Worm (Caenorhabditis elegans) whole organism, L4 larva: ENCODE results near the gene pitp-1.

Experiments
- F49E8.2 ChIP-seq: sonication (generic microtip); optimal IDR thresholded peaks from 2 replicates; lab custom pipeline; 2016; ENCODE audit warnings: missing compliant biosample characterization, mild to moderate bottlenecking, missing genetic modification characterization, borderline replicate concordance
- R02D3.7 ChIP-seq: fragments of 150-350 bp; sonication (generic microtip); optimal IDR thresholded peaks from 3 replicates; lab custom pipeline; 2014; ENCODE audit warnings: missing biosample characterization, missing genetic modification characterization
- Y105C5A.15 ChIP-seq: fragments of 200-800 bp; sonication (Bioruptor generic); IDR thresholded peaks from 2 replicates; pipeline ENCODE4 v1.3.6; 2022; ENCODE audit warnings: missing genetic modification characterization, missing compliant biosample characterization
- ZK546.5 ChIP-seq, 2 experiments: sonication (generic microtip); optimal IDR thresholded peaks; 2 replicates each; lab custom pipeline; 2017; ENCODE audit warnings: missing biosample characterization in 2 of 2, missing genetic modification characterization in 2 of 2
- aha-1 ChIP-seq: fragments of 150-350 bp; peaks from one replicate; lab custom pipeline; 2014; ENCODE audit warnings: missing biosample characterization, missing genetic modification characterization
- aly-2 ChIP-seq: sonication (generic microtip); optimal IDR thresholded peaks from 2 replicates; lab custom pipeline; 2018; ENCODE audit warnings: missing biosample characterization, missing genetic modification characterization
- ama-1 ChIP-seq: fragments of 150-350 bp; optimal IDR thresholded peaks from 2 replicates; lab custom pipeline; 2014; ENCODE audit warnings: inconsistent platforms, mixed read lengths
- ceh-62 ChIP-seq: sonication (generic microtip); optimal IDR thresholded peaks from 2 replicates; lab custom pipeline; 2017; ENCODE audit warnings: missing biosample characterization, missing genetic modification characterization
- ces-1 ChIP-seq: fragments of 150-350 bp; sonication (generic microtip); optimal IDR thresholded peaks from 4 replicates; lab custom pipeline; 2014; ENCODE audit warnings: missing biosample characterization, missing genetic modification reagents, missing genetic modification characterization
- daf-16 ChIP-seq, 3 experiments: sonication (generic microtip); optimal IDR thresholded peaks; 2 replicates each; lab custom pipeline; 2016 to 2017; ENCODE audit warnings: missing genetic modification characterization in 3 of 3, missing genetic modification reagents in 3 of 3, mild to moderate bottlenecking in 2 of 3, missing compliant biosample characterization in 2 of 3, missing biosample characterization in 1 of 3, moderate library complexity in 1 of 3
- daf-19 ChIP-seq: fragments of 200-800 bp; sonication (Bioruptor generic); conservative IDR thresholded peaks from 2 replicates; pipeline ENCODE4 v1.3.6; 2022; ENCODE audit warnings: missing genetic modification characterization, missing compliant biosample characterization
- daf-8 ChIP-seq: fragments of 200-800 bp; sonication (Bioruptor generic); IDR thresholded peaks from 2 replicates; pipeline ENCODE4 v1.3.6; 2022; ENCODE audit warnings: missing genetic modification characterization, missing compliant biosample characterization
- dmd-6 ChIP-seq: fragments of 200-800 bp; sonication (Bioruptor generic); IDR thresholded peaks from 2 replicates; pipeline ENCODE4 v1.3.6; 2022; ENCODE audit warnings: missing genetic modification reagents, missing genetic modification characterization, missing compliant biosample characterization
- dmd-8 ChIP-seq: fragments of 200-800 bp; sonication (Bioruptor generic); IDR thresholded peaks from 2 replicates; pipeline ENCODE4 v1.3.6; 2022; ENCODE audit warnings: missing genetic modification characterization, missing compliant biosample characterization
- dpl-1 ChIP-seq: fragments of 150-350 bp; optimal IDR thresholded peaks from 2 replicates; lab custom pipeline; 2014; ENCODE audit warnings: missing biosample characterization, missing genetic modification reagents, missing genetic modification characterization
- dve-1 ChIP-seq: sonication (generic microtip); optimal IDR thresholded peaks from 2 replicates; lab custom pipeline; 2017; ENCODE audit warnings: antibody characterized with exemption, mild to moderate bottlenecking, missing genetic modification characterization, missing compliant biosample characterization; ENCODE audit not compliant: insufficient read depth
- egl-43 ChIP-seq: fragments of 200-800 bp; sonication (Bioruptor generic); IDR thresholded peaks from 2 replicates; pipeline ENCODE4 v1.3.6; 2022; ENCODE audit warnings: missing genetic modification reagents, missing genetic modification characterization, missing compliant biosample characterization
- gei-8 ChIP-seq: fragments of 200-800 bp; sonication (Bioruptor generic); optimal IDR thresholded peaks from 2 replicates; lab custom pipeline; 2018; ENCODE audit warnings: mild to moderate bottlenecking, missing genetic modification characterization, missing compliant biosample characterization
- hif-1 ChIP-seq, 2 experiments: sonication (generic microtip); optimal IDR thresholded peaks; 2 replicates each; lab custom pipeline; 2016 to 2017; ENCODE audit warnings: missing compliant biosample characterization in 2 of 2, missing genetic modification characterization in 2 of 2, missing genetic modification reagents in 2 of 2, missing genotype in 2 of 2, mild to moderate bottlenecking in 1 of 2
- hlh-30 ChIP-seq: sonication (generic microtip); optimal IDR thresholded peaks from 2 replicates; lab custom pipeline; 2017; ENCODE audit warnings: antibody characterized with exemption, mild to moderate bottlenecking, missing genetic modification characterization, missing compliant biosample characterization; ENCODE audit not compliant: insufficient read depth
- hmg-1.1 ChIP-seq: fragments of 200-800 bp; sonication (Bioruptor generic); IDR thresholded peaks from 2 replicates; pipeline ENCODE4 v1.3.6; 2022; ENCODE audit warnings: missing genetic modification reagents, missing genetic modification characterization, missing compliant biosample characterization
- lin-15B ChIP-seq: fragments of 150-350 bp; sonication (generic microtip); optimal IDR thresholded peaks from 3 replicates; lab custom pipeline; 2014; ENCODE audit warnings: missing biosample characterization, missing genetic modification characterization
- lin-29 ChIP-seq: fragments of 200-800 bp; sonication (Bioruptor generic); IDR thresholded peaks from 2 replicates; pipeline ENCODE4 v1.3.6; 2022; ENCODE audit warnings: missing genetic modification reagents, missing genetic modification characterization, missing compliant biosample characterization
- lin-38 ChIP-seq: fragments of 200-800 bp; sonication (Bioruptor generic); IDR thresholded peaks from 2 replicates; pipeline ENCODE4 v1.3.6; 2022; ENCODE audit warnings: missing genetic modification reagents, missing genetic modification characterization, missing compliant biosample characterization
- lsy-2 ChIP-seq, 2 experiments: fragments of 150-350 bp in 1 of 2; sonication (generic microtip) in 1 of 2; optimal IDR thresholded peaks; 2 replicates each; lab custom pipeline; 2014 to 2017; ENCODE audit warnings: missing biosample characterization in 2 of 2, missing genetic modification characterization in 2 of 2
- madf-9 ChIP-seq: fragments of 200-800 bp; sonication (Bioruptor generic); conservative IDR thresholded peaks from 2 replicates; pipeline ENCODE4 v1.3.6; 2022; ENCODE audit warnings: missing genetic modification reagents, missing genetic modification characterization, missing compliant biosample characterization
- mdl-1 ChIP-seq, 2 experiments: fragments of 150-350 bp in 1 of 2; sonication (generic microtip) in 1 of 2; optimal IDR thresholded peaks; 2 replicates each; lab custom pipeline; 2014 to 2017; ENCODE audit warnings: missing biosample characterization in 2 of 2, missing genetic modification characterization in 2 of 2
- mep-1 ChIP-seq: fragments of 150-350 bp; sonication (generic microtip); optimal IDR thresholded peaks from 3 replicates; lab custom pipeline; 2014; ENCODE audit warnings: missing biosample characterization, missing genetic modification characterization
- mes-2 ChIP-seq: sonication (generic microtip); optimal IDR thresholded peaks from 2 replicates; lab custom pipeline; 2016; ENCODE audit warnings: missing genotype, mild to moderate bottlenecking, missing genetic modification characterization, missing compliant biosample characterization; ENCODE audit not compliant: poor library complexity, severe bottlenecking
- nhr-237 ChIP-seq: sonication (generic microtip); optimal IDR thresholded peaks from 2 replicates; lab custom pipeline; 2017; ENCODE audit warnings: missing biosample characterization, missing genetic modification characterization
- nhr-28 ChIP-seq: fragments of 150-350 bp; optimal IDR thresholded peaks from 2 replicates; lab custom pipeline; 2014; ENCODE audit warnings: missing biosample characterization, missing genetic modification characterization
- nhr-41 ChIP-seq: fragments of 200-800 bp; sonication (Bioruptor generic); IDR thresholded peaks from 2 replicates; pipeline ENCODE4 v1.3.6; 2022; ENCODE audit warnings: missing genetic modification reagents, missing genetic modification characterization, missing compliant biosample characterization
- nhr-48 ChIP-seq: sonication (generic microtip); optimal IDR thresholded peaks from 2 replicates; lab custom pipeline; 2016; ENCODE audit warnings: mild to moderate bottlenecking, missing genetic modification characterization, missing compliant biosample characterization
- nhr-6 ChIP-seq: fragments of 150-350 bp; optimal IDR thresholded peaks from 2 replicates; lab custom pipeline; 2014; ENCODE audit warnings: missing biosample characterization, missing genetic modification characterization
- pha-4 ChIP-seq, 2 experiments: fragments of 150-350 bp in 1 of 2; fragments of 200-800 bp in 1 of 2; sonication (Bioruptor generic) in 1 of 2; IDR thresholded peaks in 1 of 2; optimal IDR thresholded peaks in 1 of 2; 2 replicates each; pipeline versions ENCODE4 v1.3.6 to Lab custom; 2014 to 2022; ENCODE audit warnings: missing genetic modification characterization in 2 of 2, missing genetic modification reagents in 2 of 2, missing biosample characterization in 1 of 2, missing compliant biosample characterization in 1 of 2
- rbr-2 ChIP-seq: sonication (generic microtip); optimal IDR thresholded peaks from 2 replicates; lab custom pipeline; 2016; ENCODE audit warnings: missing genotype, missing genetic modification characterization, missing compliant biosample characterization
- tag-97 ChIP-seq: fragments of 200-800 bp; sonication (Bioruptor generic); IDR thresholded peaks from 2 replicates; pipeline ENCODE4 v1.3.6; 2022; ENCODE audit warnings: missing genetic modification characterization, missing compliant biosample characterization
- tra-1 ChIP-seq: fragments of 200-800 bp; sonication (Bioruptor generic); IDR thresholded peaks from 2 replicates; pipeline ENCODE4 v1.3.6; 2022; ENCODE audit warnings: missing genetic modification reagents, missing genetic modification characterization, missing compliant biosample characterization
- unc-130 ChIP-seq: sonication (generic microtip); optimal IDR thresholded peaks from 2 replicates; lab custom pipeline; 2016; ENCODE audit warnings: missing genetic modification reagents, missing genetic modification characterization, missing compliant biosample characterization
- unc-39 ChIP-seq: sonication (generic microtip); optimal IDR thresholded peaks from 2 replicates; lab custom pipeline; 2017; ENCODE audit warnings: missing biosample characterization, missing genetic modification characterization
- unc-62 ChIP-seq, 3 experiments: fragments of 150-350 bp in 1 of 3; sonication (generic microtip); optimal IDR thresholded peaks in 2 of 3; peaks in 1 of 3; 1 replicate in 1 of 3; 2 replicates in 2 of 3; lab custom pipeline; 2014 to 2017; ENCODE audit warnings: missing biosample characterization in 3 of 3, missing genetic modification characterization in 3 of 3, missing genetic modification reagents in 3 of 3, missing genotype in 1 of 3
- vab-7 ChIP-seq: fragments of 200-800 bp; sonication (Bioruptor generic); IDR thresholded peaks from 2 replicates; pipeline ENCODE4 v1.3.6; 2022; ENCODE audit warnings: missing genetic modification reagents, missing genetic modification characterization, missing compliant biosample characterization
- zfp-2 ChIP-seq: sonication (generic microtip); optimal IDR thresholded peaks from 2 replicates; lab custom pipeline; 2016; ENCODE audit warnings: mild to moderate bottlenecking, missing genetic modification characterization, missing compliant biosample characterization
- ztf-11 ChIP-seq: fragments of 150-350 bp; optimal IDR thresholded peaks from 2 replicates; lab custom pipeline; 2014; ENCODE audit warnings: missing biosample characterization, missing genetic modification characterization
- ztf-7 ChIP-seq: fragments of 150-350 bp; optimal IDR thresholded peaks from 2 replicates; lab custom pipeline; 2014; ENCODE audit warnings: missing biosample characterization, missing genetic modification characterization

pitp-1 gene

DNA sequence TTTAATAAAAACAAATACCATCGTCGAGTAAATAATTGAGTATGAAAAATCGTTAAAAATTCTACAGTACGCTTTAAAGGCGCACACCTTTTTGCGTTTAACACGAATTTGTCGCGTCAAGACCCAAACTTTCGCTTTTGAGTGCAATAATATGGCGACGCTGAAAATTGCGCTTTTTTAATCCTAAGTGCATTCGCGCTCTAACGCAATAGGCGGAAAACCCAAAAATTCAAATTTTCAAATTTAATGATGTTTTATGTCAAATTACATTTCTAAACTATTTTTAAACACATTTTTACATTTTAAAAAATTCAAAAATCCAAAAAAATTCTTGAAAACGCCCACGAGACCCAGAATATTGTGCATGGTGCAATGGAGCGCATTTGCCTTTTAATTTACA, 17.8 kb downstream of the pitp-1 start:
- TF ChIP-seq egl-43, result no peak
- TF ChIP-seq lin-15B (tag; lab: Kevin White, UChicago), result no peak
- TF ChIP-seq tag-97 (GFP tag; lab: Robert Waterston, UW), result no peak
- TF ChIP-seq hif-1 (tag; optimal IDR thresholded peaks at IDR 0.05; lab: Kevin White, UChicago), result no peak
- TF ChIP-seq lin-38 (GFP tag; lab: Robert Waterston, UW), result peak; percentile 46

DNA sequence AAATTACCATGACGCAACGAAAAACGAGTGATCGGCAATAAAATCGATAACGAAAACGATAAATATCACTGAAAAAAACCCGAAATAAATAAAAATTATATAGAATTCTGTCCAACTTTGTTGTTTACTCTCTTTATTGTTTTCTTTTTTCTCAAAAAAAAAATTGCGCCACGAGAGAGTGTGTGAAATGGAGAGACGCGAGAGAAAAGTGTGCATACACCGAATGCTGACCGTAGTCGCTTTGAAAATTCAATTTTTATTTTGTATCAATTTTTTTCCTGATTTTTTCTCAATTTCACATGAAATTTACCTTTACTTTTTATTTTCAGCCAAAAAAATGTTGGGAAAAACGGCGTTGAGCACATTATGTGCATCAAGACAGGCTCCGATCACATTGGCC, 19.7 kb downstream of the pitp-1 start, which contains the start of the genes M01F1.4 and mrpl-35:
TSS of gene M01F1.4 (minus strand) at position 126 of the 400 bp plus-strand sequence.
TSS of gene mrpl-35 (plus strand) at position 330 of the 400 bp plus-strand sequence.
- TF ChIP-seq nhr-237, result no peak
- peak in 1 of 2 experiments; percentile 25 for TF ChIP-seq daf-16 (GFP tag; optimal IDR thresholded peaks at IDR 0.05; lab: Kevin White, UChicago)
- TF ChIP-seq daf-16 (tag; optimal IDR thresholded peaks at IDR 0.05; lab: Kevin White, UChicago), result peak; percentile 91
- TF ChIP-seq unc-39, result no peak
- peak; percentile 27; the same call in 1 of the 2 replicates for TF ChIP-seq dmd-6 (GFP tag; lab: Robert Waterston, UW)
- no peak for TF ChIP-seq daf-8 (GFP tag; lab: Robert Waterston, UW)
- no peak for TF ChIP-seq egl-43
- peak; percentile 57 for TF ChIP-seq dve-1 (tag; lab: Kevin White, UChicago)
- peak in 1 of 2 experiments; percentile 97 for TF ChIP-seq lsy-2 (tag; optimal IDR thresholded peaks at IDR 0.05; lab: Kevin White, UChicago)
- TF ChIP-seq mep-1 (tag; lab: Kevin White, UChicago), result peak; percentile 46
- TF ChIP-seq gei-8 (GFP tag; lab: Kevin White, UChicago), result no peak
- TF ChIP-seq ztf-11 (tag; lab: Kevin White, UChicago), result no peak
- TF ChIP-seq mes-2 (tag; lab: Kevin White, UChicago), result peak; percentile 72
- TF ChIP-seq nhr-28 (tag; lab: Kevin White, UChicago), result peak; percentile 7
- TF ChIP-seq pha-4 (GFP tag; IDR thresholded peaks at IDR 0.05; lab: Robert Waterston, UW), result no peak
- TF ChIP-seq pha-4 (tag; optimal IDR thresholded peaks at IDR 0.05; lab: Kevin White, UChicago), result peak; percentile 74
- TF ChIP-seq aly-2, result no peak
- TF ChIP-seq ztf-7 (tag; lab: Kevin White, UChicago), result peak; percentile 14
- peak; percentile 36 for TF ChIP-seq hlh-30 (tag; lab: Kevin White, UChicago)
- TF ChIP-seq rbr-2, result peak; percentile 25
- TF ChIP-seq lin-38 (GFP tag; lab: Robert Waterston, UW), result peak; percentile 57
- TF ChIP-seq unc-130, result peak; percentile 66
- TF ChIP-seq aha-1 (tag; lab: Kevin White, UChicago), result peak; percentile 85
- peak; percentile 64 for TF ChIP-seq dpl-1
- TF ChIP-seq nhr-6, result peak; percentile 36
- no peak for TF ChIP-seq dmd-8 (GFP tag; lab: Robert Waterston, UW)

DNA sequence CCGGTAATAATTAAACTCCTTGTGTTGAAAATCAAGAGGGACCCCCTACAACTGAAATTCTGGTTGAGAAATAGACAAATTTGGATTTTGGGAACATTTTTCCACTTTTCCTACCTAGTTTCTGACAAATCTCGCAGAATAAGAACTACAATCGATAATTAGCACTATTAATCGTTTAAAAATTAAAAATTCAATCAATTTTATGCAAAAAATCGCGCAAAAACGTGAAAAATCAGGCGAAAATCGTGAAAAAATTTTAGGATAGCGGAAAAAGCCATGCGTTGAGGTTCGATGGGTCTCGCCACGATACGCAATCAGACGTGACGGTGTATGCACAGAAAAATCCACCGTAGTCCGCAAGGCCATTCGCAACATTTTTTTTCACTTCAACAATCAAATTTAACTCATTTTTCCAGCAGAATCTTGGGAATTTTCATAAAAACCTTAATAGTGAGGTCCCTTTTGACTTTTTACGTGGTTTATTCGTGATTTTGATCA, 24.5 kb downstream of the pitp-1 start, which contains the start of gene lias-1:
TSS of gene lias-1 (minus strand) at position 51 of the 498 bp plus-strand sequence.
- TF ChIP-seq ama-1 (lab: Kevin White, UChicago) (peak; percentile 92), daf-8 (GFP tag; lab: Robert Waterston, UW) (no peak), zfp-2 (tag; lab: Kevin White, UChicago) (peak; percentile 27), ces-1 (GFP tag; lab: Kevin White, UChicago) (no peak), mep-1 (tag; lab: Kevin White, UChicago) (peak; percentile 90), F49E8.2 (tag; lab: Kevin White, UChicago) (no peak), tra-1 (GFP tag; lab: Robert Waterston, UW) (no peak), Y105C5A.15 (no peak), dmd-6 (GFP tag; lab: Robert Waterston, UW) (peak; percentile 24; the same call in 1 of the 2 replicates), mdl-1 (tag; optimal IDR thresholded peaks at IDR 0.05; lab: Kevin White, UChicago) (peak in 1 of 2 experiments; percentile 72), R02D3.7 (tag; lab: Kevin White, UChicago) (no peak), egl-43 (no peak), ceh-62 (tag; lab: Kevin White, UChicago) (no peak), daf-19 (GFP tag; lab: Robert Waterston, UW) (no peak), ZK546.5 (tag; optimal IDR thresholded peaks at IDR 0.05; lab: Kevin White, UChicago) (peak in 1 of 2 experiments; percentile 32), hmg-1.1 (GFP tag; lab: Robert Waterston, UW) (peak; percentile 66), hlh-30 (tag; lab: Kevin White, UChicago) (peak; percentile 82), gei-8 (GFP tag; lab: Kevin White, UChicago) (no peak), nhr-28 (tag; lab: Kevin White, UChicago) (peak; percentile 68), madf-9 (GFP tag; lab: Robert Waterston, UW) (no peak), nhr-41 (GFP tag; lab: Robert Waterston, UW) (no peak), unc-62 (GFP tag; optimal IDR thresholded peaks at IDR 0.05 in 1 of 2; lab: Kevin White, UChicago) (peak in 1 of 2 experiments; percentile 89), unc-62 (tag; optimal IDR thresholded peaks at IDR 0.05; lab: Kevin White, UChicago) (no peak), vab-7 (GFP tag; lab: Robert Waterston, UW) (0 out of 2 replicates have a peak, but pooled peaks have one; percentile 27), lin-29 (no peak), nhr-48 (tag; lab: Kevin White, UChicago) (no peak), ztf-7 (tag; lab: Kevin White, UChicago) (peak; percentile 6)
